Worm (Caenorhabditis elegans) whole organism, L1 larva: ENCODE data around the gene F15B9.11.

Experiments used
- C04F5.9 ChIP-seq: sonication (generic microtip); optimal IDR thresholded peaks from 2 replicates; lab custom pipeline; 2016; ENCODE audit warnings: missing genetic modification characterization, missing compliant biosample characterization
- F16B12.6 ChIP-seq: fragments of 150-350 bp; optimal IDR thresholded peaks from 2 replicates; lab custom pipeline; 2014; ENCODE audit warnings: missing biosample characterization, missing genetic modification characterization
- Y116A8C.19 ChIP-seq: sonication (generic microtip); optimal IDR thresholded peaks from 2 replicates; lab custom pipeline; 2016; ENCODE audit warnings: missing compliant biosample characterization, missing genetic modification characterization, borderline replicate concordance
- aha-1 ChIP-seq: fragments of 150-350 bp; optimal IDR thresholded peaks from 2 replicates; lab custom pipeline; 2014; ENCODE audit warnings: missing biosample characterization, missing genetic modification characterization
- alr-1 ChIP-seq: fragments of 200-800 bp; sonication (Bioruptor generic); optimal IDR thresholded peaks from 2 replicates; lab custom pipeline; 2018; ENCODE audit warnings: borderline replicate concordance, mild to moderate bottlenecking, missing genetic modification characterization, missing compliant biosample characterization
- ama-1 ChIP-seq: fragments of 150-350 bp; optimal IDR thresholded peaks from 2 replicates; lab custom pipeline; 2014
- blmp-1 ChIP-seq: fragments of 150-350 bp; optimal IDR thresholded peaks from 2 replicates; lab custom pipeline; 2014; ENCODE audit warnings: missing biosample characterization, missing genetic modification characterization
- ceh-82 ChIP-seq, 3 experiments: fragments of 150-350 bp in 1 of 3; sonication (generic microtip) in 2 of 3; optimal IDR thresholded peaks; 2 replicates each; lab custom pipeline; 2014 to 2017; ENCODE audit warnings: missing biosample characterization in 3 of 3, missing genetic modification characterization in 3 of 3
- ceh-88 ChIP-seq: fragments of 200-800 bp; sonication (Bioruptor generic); IDR thresholded peaks from 2 replicates; pipeline ENCODE4 v1.3.6; 2022; ENCODE audit warnings: missing genetic modification characterization, missing compliant biosample characterization
- ces-1 ChIP-seq: fragments of 150-350 bp; optimal IDR thresholded peaks from 2 replicates; lab custom pipeline; 2014; ENCODE audit warnings: missing biosample characterization, missing genetic modification reagents, missing genetic modification characterization
- dpl-1 ChIP-seq, 3 experiments: fragments of 150-350 bp in 2 of 3; sonication (generic microtip) in 1 of 3; optimal IDR thresholded peaks; 2 replicates each; lab custom pipeline; 2014 to 2017; ENCODE audit warnings: missing biosample characterization in 3 of 3, missing genetic modification characterization in 3 of 3, missing genetic modification reagents in 3 of 3
- dsc-1 ChIP-seq: sonication (generic microtip); optimal IDR thresholded peaks from 2 replicates; lab custom pipeline; 2016; ENCODE audit warnings: mild to moderate bottlenecking, missing genetic modification characterization, missing compliant biosample characterization
- egl-13 ChIP-seq: sonication (generic microtip); optimal IDR thresholded peaks from 2 replicates; lab custom pipeline; 2016; ENCODE audit warnings: missing genotype, missing genetic modification reagents, missing genetic modification characterization, missing compliant biosample characterization
- elt-2 ChIP-seq: sonication (generic microtip); optimal IDR thresholded peaks from 2 replicates; lab custom pipeline; 2016; ENCODE audit warnings: missing genetic modification characterization, mild to moderate bottlenecking, inconsistent platforms, missing compliant biosample characterization, missing genetic modification reagents
- fkh-10 ChIP-seq: sonication (generic microtip); optimal IDR thresholded peaks from 2 replicates; lab custom pipeline; 2017; ENCODE audit warnings: missing biosample characterization, missing genetic modification reagents, missing genetic modification characterization
- fkh-8 ChIP-seq: sonication (generic microtip); optimal IDR thresholded peaks from 2 replicates; lab custom pipeline; 2016; ENCODE audit warnings: mild to moderate bottlenecking, missing genetic modification characterization, missing compliant biosample characterization
- fos-1 ChIP-seq: fragments of 150-350 bp; optimal IDR thresholded peaks from 2 replicates; lab custom pipeline; 2014; ENCODE audit warnings: missing biosample characterization, missing genetic modification characterization
- grh-1 ChIP-seq: fragments of 200-800 bp; sonication (Bioruptor generic); IDR thresholded peaks from 2 replicates; pipeline ENCODE4 v1.3.6; 2022; ENCODE audit warnings: missing genetic modification reagents, missing genetic modification characterization, missing compliant biosample characterization
- hlh-4 ChIP-seq: sonication (generic microtip); optimal IDR thresholded peaks from 2 replicates; lab custom pipeline; 2016; ENCODE audit warnings: mild to moderate bottlenecking, missing genetic modification characterization, missing compliant biosample characterization
- hpl-2 ChIP-seq: fragments of 150-350 bp; optimal IDR thresholded peaks from 2 replicates; lab custom pipeline; 2014; ENCODE audit warnings: missing biosample characterization, missing genetic modification reagents, missing genetic modification characterization
- jun-1 ChIP-seq: fragments of 150-350 bp; optimal IDR thresholded peaks from 2 replicates; lab custom pipeline; 2014; ENCODE audit warnings: missing biosample characterization, missing genetic modification reagents, missing genetic modification characterization
- lin-13 ChIP-seq: fragments of 150-350 bp; optimal IDR thresholded peaks from 2 replicates; lab custom pipeline; 2014; ENCODE audit warnings: missing biosample characterization, missing genetic modification reagents, missing genetic modification characterization
- lin-35 ChIP-seq, 2 experiments: fragments of 150-350 bp; optimal IDR thresholded peaks; 2 replicates each; lab custom pipeline; 2014; ENCODE audit warnings: missing biosample characterization in 2 of 2, missing genetic modification characterization in 2 of 2, missing genetic modification reagents in 2 of 2
- lir-3 ChIP-seq: sonication (generic microtip); optimal IDR thresholded peaks from 2 replicates; lab custom pipeline; 2016; ENCODE audit warnings: mild to moderate bottlenecking, missing genetic modification characterization, moderate library complexity, missing compliant biosample characterization; ENCODE audit not compliant: poor library complexity
- lsy-2 ChIP-seq, 2 experiments: fragments of 150-350 bp; optimal IDR thresholded peaks; 2 replicates each; lab custom pipeline; 2014; ENCODE audit warnings: missing biosample characterization in 2 of 2, missing genetic modification characterization in 2 of 2
- mab-9 ChIP-seq: fragments of 200-800 bp; sonication (Bioruptor generic); IDR thresholded peaks from 2 replicates; pipeline ENCODE4 v1.3.6; 2022; ENCODE audit warnings: missing genetic modification reagents, missing genetic modification characterization, missing compliant biosample characterization
- mdl-1 ChIP-seq, 2 experiments: fragments of 150-350 bp; optimal IDR thresholded peaks; 2 replicates each; lab custom pipeline; 2014 to 2017; ENCODE audit warnings: missing biosample characterization in 2 of 2, missing genetic modification characterization in 2 of 2, inconsistent platforms in 1 of 2
- mef-2 ChIP-seq: fragments of 150-350 bp; optimal IDR thresholded peaks from 2 replicates; lab custom pipeline; 2014; ENCODE audit warnings: missing biosample characterization, missing genetic modification characterization
- nhr-11 ChIP-seq: fragments of 150-350 bp; optimal IDR thresholded peaks from 2 replicates; lab custom pipeline; 2014; ENCODE audit warnings: missing biosample characterization, missing genetic modification characterization
- nhr-12 ChIP-seq: sonication (generic microtip); optimal IDR thresholded peaks from 2 replicates; lab custom pipeline; 2017; ENCODE audit warnings: missing biosample characterization, missing genetic modification characterization
- nhr-19 ChIP-seq: fragments of 200-800 bp; sonication (Bioruptor generic); conservative IDR thresholded peaks from 2 replicates; pipeline ENCODE4 v1.3.6; 2022; ENCODE audit warnings: missing genetic modification characterization, missing compliant biosample characterization
- nhr-20 ChIP-seq: sonication (generic microtip); optimal IDR thresholded peaks from 2 replicates; lab custom pipeline; 2016; ENCODE audit warnings: mild to moderate bottlenecking, missing genetic modification characterization, missing compliant biosample characterization
- nhr-237 ChIP-seq: fragments of 150-350 bp; optimal IDR thresholded peaks from 2 replicates; lab custom pipeline; 2014; ENCODE audit warnings: missing biosample characterization, missing genetic modification characterization
- nhr-28 ChIP-seq: fragments of 150-350 bp; optimal IDR thresholded peaks from 2 replicates; lab custom pipeline; 2014; ENCODE audit warnings: missing biosample characterization, missing genetic modification characterization
- nhr-47 ChIP-seq: sonication (generic microtip); optimal IDR thresholded peaks from 2 replicates; lab custom pipeline; 2016; ENCODE audit warnings: mild to moderate bottlenecking, missing genetic modification characterization, moderate library complexity, missing compliant biosample characterization
- nhr-71 ChIP-seq: sonication (generic microtip); optimal IDR thresholded peaks from 2 replicates; lab custom pipeline; 2016; ENCODE audit warnings: mild to moderate bottlenecking, missing genetic modification characterization, moderate library complexity, missing compliant biosample characterization
- nhr-76 ChIP-seq: sonication (generic microtip); optimal IDR thresholded peaks from 2 replicates; lab custom pipeline; 2017; ENCODE audit warnings: missing biosample characterization, missing genetic modification characterization
- nhr-84 ChIP-seq: sonication (generic microtip); optimal IDR thresholded peaks from 2 replicates; lab custom pipeline; 2017; ENCODE audit warnings: missing biosample characterization, missing genetic modification characterization
- nhr-85 ChIP-seq: sonication (generic microtip); peaks from one replicate; lab custom pipeline; 2016; ENCODE audit warnings: missing genetic modification characterization, inconsistent platforms, missing compliant biosample characterization
- skn-1 ChIP-seq: fragments of 150-350 bp; optimal IDR thresholded peaks from 2 replicates; lab custom pipeline; 2014; ENCODE audit warnings: missing biosample characterization, missing genetic modification characterization
- sox-4 ChIP-seq: sonication (generic microtip); optimal IDR thresholded peaks from 2 replicates; lab custom pipeline; 2016; ENCODE audit warnings: missing genetic modification characterization, missing compliant biosample characterization
- sptf-1 ChIP-seq: fragments of 150-350 bp; optimal IDR thresholded peaks from 2 replicates; lab custom pipeline; 2014; ENCODE audit warnings: missing biosample characterization, missing genetic modification characterization
- tlp-1 ChIP-seq: fragments of 150-350 bp; optimal IDR thresholded peaks from 2 replicates; lab custom pipeline; 2014; ENCODE audit warnings: missing biosample characterization, missing genetic modification characterization
- unc-30 ChIP-seq: sonication (generic microtip); optimal IDR thresholded peaks from 2 replicates; lab custom pipeline; 2017; ENCODE audit warnings: missing biosample characterization, missing genetic modification characterization
- unc-86 ChIP-seq: sonication (generic microtip); optimal IDR thresholded peaks from 2 replicates; lab custom pipeline; 2016; ENCODE audit warnings: missing genetic modification characterization, missing compliant biosample characterization
- vab-15 ChIP-seq: sonication (generic microtip); optimal IDR thresholded peaks from 2 replicates; lab custom pipeline; 2017; ENCODE audit warnings: missing genotype, mild to moderate bottlenecking, missing genetic modification characterization, missing compliant biosample characterization
- xbp-1 ChIP-seq: sonication (generic microtip); optimal IDR thresholded peaks from 2 replicates; lab custom pipeline; 2016; ENCODE audit warnings: missing genetic modification characterization, missing compliant biosample characterization
- zag-1 ChIP-seq: fragments of 150-350 bp; optimal IDR thresholded peaks from 2 replicates; lab custom pipeline; 2014; ENCODE audit warnings: missing biosample characterization, missing genetic modification characterization
- zip-4 ChIP-seq: fragments of 200-800 bp; sonication (Bioruptor generic); optimal IDR thresholded peaks from 2 replicates; lab custom pipeline; 2018; ENCODE audit warnings: mild to moderate bottlenecking, missing genetic modification characterization, moderate library complexity, missing compliant biosample characterization
- ztf-11 ChIP-seq, 2 experiments: sonication (generic microtip); optimal IDR thresholded peaks; 2 replicates each; lab custom pipeline; 2016 to 2017; ENCODE audit warnings: missing genetic modification characterization in 2 of 2, missing biosample characterization in 1 of 2, missing compliant biosample characterization in 1 of 2

The F15B9.11 gene

DNA sequence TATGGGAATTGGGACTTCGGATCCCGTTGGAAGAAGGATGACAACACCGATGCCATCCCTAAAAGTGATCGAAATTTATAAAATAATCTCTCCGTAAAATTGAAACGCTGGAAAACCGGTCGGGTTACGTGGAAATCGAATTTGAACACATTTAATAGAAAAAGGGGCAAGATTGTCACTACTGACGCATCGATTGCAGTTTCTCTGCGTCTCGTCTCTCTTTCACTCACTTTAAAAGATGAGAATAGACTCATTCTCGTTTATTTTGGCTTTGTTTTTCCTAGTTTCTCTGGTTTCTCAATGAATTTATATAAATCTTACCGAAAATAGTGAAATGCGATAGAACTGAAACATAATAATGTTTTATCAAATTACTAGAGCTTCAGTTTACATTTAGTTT lies 49.0 kb upstream of the F15B9.11 start, which contains the start of gene scyl-1 (continued):
- peak; percentile 25 for TF ChIP-seq lir-3
- no peak for TF ChIP-seq sox-4
- no peak for TF ChIP-seq Y116A8C.19
- TF ChIP-seq egl-13 (tag; lab: Kevin White, UChicago), result peak; percentile 35
- peak; percentile 37 to 73 (median 64) for TF ChIP-seq ceh-82 (tag; optimal IDR thresholded peaks at IDR 0.05; lab: Kevin White, UChicago)
- TF ChIP-seq lin-13 (GFP tag; lab: Kevin White, UChicago), result peak; percentile 71
- no peak for TF ChIP-seq aha-1 (tag; lab: Kevin White, UChicago)
- TF ChIP-seq nhr-20 (tag; lab: Kevin White, UChicago), result peak; percentile 89
- TF ChIP-seq nhr-28 (tag; lab: Kevin White, UChicago), result no peak
- TF ChIP-seq nhr-237 (tag; lab: Kevin White, UChicago), result peak; percentile 27
- no peak for TF ChIP-seq unc-30
- no peak for TF ChIP-seq hlh-4 (tag; lab: Kevin White, UChicago)
- peak; percentile 91 for TF ChIP-seq nhr-71 (tag; lab: Kevin White, UChicago)
- peak; percentile 45 for TF ChIP-seq fos-1
- no peak for TF ChIP-seq ceh-88 (GFP tag; lab: Robert Waterston, UW)
- TF ChIP-seq ces-1 (GFP tag; lab: Kevin White, UChicago), result no peak
- TF ChIP-seq nhr-11 (tag; lab: Kevin White, UChicago), result peak; percentile 21
- peak; percentile 85 to 90 for TF ChIP-seq lsy-2 (tag; optimal IDR thresholded peaks at IDR 0.05; lab: Kevin White, UChicago)
- no peak for TF ChIP-seq hpl-2 (GFP tag; lab: Kevin White, UChicago)
- no peak for TF ChIP-seq mab-9
- TF ChIP-seq fkh-8 (tag; lab: Kevin White, UChicago), result peak; percentile 67
- peak; percentile 76 for TF ChIP-seq blmp-1 (tag; lab: Kevin White, UChicago)
- TF ChIP-seq mef-2 (tag; lab: Kevin White, UChicago), result peak; percentile 8
- no peak for TF ChIP-seq ama-1 (lab: Kevin White, UChicago)
- peak; percentile 83 for TF ChIP-seq grh-1 (GFP tag; lab: Robert Waterston, UW)
- TF ChIP-seq unc-86 (tag; lab: Kevin White, UChicago), result peak; percentile 64
- no peak for TF ChIP-seq zag-1
- peak; percentile 71 for TF ChIP-seq jun-1 (tag; lab: Kevin White, UChicago)
- no peak for TF ChIP-seq sptf-1 (tag; lab: Kevin White, UChicago)
- TF ChIP-seq zip-4, result peak; percentile 3
- TF ChIP-seq ztf-11 (tag; optimal IDR thresholded peaks at IDR 0.05; lab: Kevin White, UChicago), result peak in 1 of 2 experiments; percentile 31
- TF ChIP-seq xbp-1, result peak; percentile 78
- TF ChIP-seq mdl-1 (tag; optimal IDR thresholded peaks at IDR 0.05; lab: Kevin White, UChicago), result peak in 1 of 2 experiments; percentile 55
- TF ChIP-seq nhr-47 (tag; lab: Kevin White, UChicago), result peak; percentile 84
- TF ChIP-seq elt-2 (tag; lab: Kevin White, UChicago), result peak; percentile 37
- TF ChIP-seq nhr-76 (tag; lab: Kevin White, UChicago), result no peak
- peak; percentile 66 for TF ChIP-seq dsc-1
- peak; percentile 27 for TF ChIP-seq F16B12.6 (tag; lab: Kevin White, UChicago)

ce11 chrV:13036466-13036865 lies 43.8 kb upstream of the F15B9.11 start, which contains the start of gene W07G4.2:
Gene W07G4.2, minus strand, starts transcription at chrV:13036566.
- no peak for TF ChIP-seq lir-3
- TF ChIP-seq nhr-12, result no peak
- TF ChIP-seq lin-35 (GFP tag; optimal IDR thresholded peaks at IDR 0.05; lab: Kevin White, UChicago), result no peak
- no peak for TF ChIP-seq dpl-1 (GFP tag; optimal IDR thresholded peaks at IDR 0.05; lab: Kevin White, UChicago)
- TF ChIP-seq alr-1 (tag; lab: Kevin White, UChicago), result no peak
- no peak for TF ChIP-seq skn-1
- no peak for TF ChIP-seq unc-86 (tag; lab: Kevin White, UChicago)
- TF ChIP-seq xbp-1, result no peak
- TF ChIP-seq nhr-84 (tag; lab: Kevin White, UChicago), result no peak
- no peak for TF ChIP-seq zip-4
- TF ChIP-seq nhr-85 (tag; lab: Kevin White, UChicago), result no peak
- no peak for TF ChIP-seq fkh-10 (GFP tag; lab: Kevin White, UChicago)
- TF ChIP-seq tlp-1 (tag; lab: Kevin White, UChicago), result no peak
- TF ChIP-seq vab-15 (tag; lab: Kevin White, UChicago), result no peak
- no peak for TF ChIP-seq nhr-19 (GFP tag; lab: Robert Waterston, UW)
- no peak for TF ChIP-seq hlh-4 (tag; lab: Kevin White, UChicago)
- no peak for TF ChIP-seq C04F5.9 (tag; lab: Kevin White, UChicago)
- TF ChIP-seq sptf-1 (tag; lab: Kevin White, UChicago), result no peak
- no peak for TF ChIP-seq hpl-2 (GFP tag; lab: Kevin White, UChicago)
- no peak for TF ChIP-seq nhr-71 (tag; lab: Kevin White, UChicago)
